Worm (Caenorhabditis elegans): ENCODE measurements around the gene C45B2.8.

ce11 chrX:6057580-6058305 lies 30.0 kb upstream of the C45B2.8 start, which contains the start of gene gln-1:
- TF ChIP-seq W03F9.2 (tag; optimal IDR thresholded peaks at IDR 0.05) = no peak
- TF ChIP-seq him-1 (tag; optimal IDR thresholded peaks at IDR 0.05) = no peak
- no peak for TF ChIP-seq dao-5 (tag; optimal IDR thresholded peaks at IDR 0.05)

Data from whole organism, L4/young adult.